Worm (Caenorhabditis elegans) whole organism, mixed stage, embryonic: Measurements from ENCODE around the gene C37C3.12.

Source experiments
- cnd-1 ChIP-seq: fragments of 200-800 bp; sonication (Bioruptor generic); optimal IDR thresholded peaks from 2 replicates; lab custom pipeline; 2018; ENCODE audit warnings: mild to moderate bottlenecking, missing genetic modification characterization, missing compliant biosample characterization
- elt-3 ChIP-seq: fragments of 150-350 bp; optimal IDR thresholded peaks from 2 replicates; lab custom pipeline; 2014; ENCODE audit warnings: missing biosample characterization, missing genetic modification characterization
- nhr-12 ChIP-seq: fragments of 150-350 bp; optimal IDR thresholded peaks from 2 replicates; lab custom pipeline; 2014; ENCODE audit warnings: missing biosample characterization, missing genetic modification characterization
- nhr-28 ChIP-seq: fragments of 150-350 bp; optimal IDR thresholded peaks from 2 replicates; lab custom pipeline; 2014; ENCODE audit warnings: missing biosample characterization, missing genetic modification characterization

- TF ChIP-seq cnd-1 (tag; lab: Kevin White, UChicago): no peak
- no peak for TF ChIP-seq elt-3 (tag; lab: Kevin White, UChicago)
- TF ChIP-seq nhr-28: no peak
- no peak for TF ChIP-seq nhr-12 (tag; lab: Kevin White, UChicago)
Measured at ce11 chrV:7842228-7842627, 2.8 kb upstream of the C37C3.12 start, which contains the start of gene grd-8.
